Fruit fly (Drosophila melanogaster): ENCODE measurements around the gene CG43271.
A peak's percentile ranks its signal among the peaks of the same experiment; 100 is the strongest.

The CG43271 gene

DNA sequence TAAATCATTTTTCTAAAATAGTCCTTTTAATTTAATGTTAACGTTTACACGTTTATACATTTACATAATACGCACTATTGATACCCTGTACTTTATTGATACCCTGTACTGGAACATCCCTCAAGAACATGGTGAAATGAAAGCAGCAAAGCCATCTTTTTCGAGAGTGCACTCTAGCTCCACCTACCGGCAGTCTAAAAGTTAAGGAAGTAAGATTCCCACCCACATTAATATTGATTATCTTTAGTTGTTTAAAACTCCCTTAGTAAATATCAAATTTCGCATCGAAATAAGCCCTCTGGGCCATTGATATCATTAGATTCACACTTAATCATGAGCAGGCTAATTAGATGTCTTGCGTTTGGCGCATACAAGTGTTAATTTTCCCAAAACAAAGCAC lies 43.5 kb upstream of the CG43271 start:
- no peak for TF ChIP-seq CG8319 (GFP tag; optimal IDR thresholded peaks at IDR 0.05)

DNA sequence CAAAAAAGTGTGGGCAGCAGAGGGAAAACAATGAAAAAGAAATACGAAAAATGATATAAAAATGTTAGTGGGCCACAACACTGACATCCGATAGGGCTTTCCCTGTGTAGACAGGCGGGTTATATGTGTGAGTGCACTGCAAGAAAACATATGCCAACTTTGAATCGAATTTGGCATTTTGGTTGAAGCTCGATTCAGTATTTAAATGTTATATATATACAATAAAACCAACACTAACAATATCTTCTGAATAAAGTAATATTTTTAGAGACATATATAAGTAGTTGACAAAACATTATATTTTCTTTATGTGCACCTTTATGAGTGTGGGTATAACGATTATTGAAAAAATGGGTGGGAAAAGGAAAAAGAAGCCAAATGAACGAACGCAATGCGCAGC lies 6.7 kb upstream of the CG43271 start:
- no peak for TF ChIP-seq pdm3 (GFP tag; optimal IDR thresholded peaks at IDR 0.05)
- TF ChIP-seq CG32006 (GFP tag; optimal IDR thresholded peaks at IDR 0.05): peak; percentile 9

DNA sequence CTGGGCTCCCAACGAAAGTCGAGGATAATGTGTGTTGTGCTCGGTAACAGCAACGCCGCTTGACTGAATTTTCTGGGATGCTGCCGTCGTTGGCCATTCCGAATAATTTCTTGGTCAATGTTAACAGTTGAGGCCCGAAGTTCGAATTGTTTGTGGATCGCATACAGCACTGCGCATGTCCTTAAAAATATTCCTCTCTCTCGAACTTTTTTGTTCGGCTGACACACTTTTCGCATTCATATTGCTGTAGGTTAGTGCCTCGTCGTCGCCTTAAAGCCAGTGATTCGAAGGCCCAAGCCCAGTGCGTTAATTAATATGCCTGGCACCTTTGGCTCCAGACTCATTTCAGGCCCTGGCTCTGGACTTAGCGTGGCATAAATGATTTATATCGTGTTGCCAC lies 11.8 kb downstream of the CG43271 start:
- TF ChIP-seq Ets96B (tag; optimal IDR thresholded peaks at IDR 0.05): no peak
- TF ChIP-seq CG3919 (GFP tag; optimal IDR thresholded peaks at IDR 0.05): no peak
- TF ChIP-seq achi (GFP tag; optimal IDR thresholded peaks at IDR 0.05): no peak
- TF ChIP-seq CG11294 (GFP tag; IDR thresholded peaks at IDR 0.05): no peak
- TF ChIP-seq Eip78C (GFP tag): no peak
- TF ChIP-seq esn (GFP tag; optimal IDR thresholded peaks at IDR 0.05): no peak
- TF ChIP-seq CG10669 (GFP tag; optimal IDR thresholded peaks at IDR 0.05): no peak
- no peak for TF ChIP-seq CG31627 (GFP tag; optimal IDR thresholded peaks at IDR 0.05)
- TF ChIP-seq CG6276 (GFP tag; optimal IDR thresholded peaks at IDR 0.05): no peak
- no peak for TF ChIP-seq CG6808 (GFP tag; optimal IDR thresholded peaks at IDR 0.05)
- TF ChIP-seq fd85E (GFP tag; optimal IDR thresholded peaks at IDR 0.05): no peak

DNA sequence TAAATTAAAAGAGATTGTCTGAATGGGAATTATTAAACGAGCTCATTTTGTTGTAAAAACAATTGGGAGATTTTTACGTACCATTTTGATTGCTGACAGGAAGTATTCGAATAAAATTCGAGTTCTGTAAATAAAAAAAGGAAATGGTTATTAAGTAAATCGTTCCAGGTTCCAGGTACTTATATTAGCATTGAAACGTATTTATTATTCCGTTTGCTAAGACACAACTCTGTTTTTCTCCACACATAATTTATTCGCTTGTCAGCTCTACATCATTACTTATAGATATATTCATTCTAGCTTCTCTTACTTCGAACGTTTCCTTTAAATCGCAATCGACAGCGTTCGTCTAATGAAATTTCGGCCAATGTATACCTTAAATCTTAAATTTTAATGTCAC lies 39.7 kb downstream of the CG43271 start, which contains the start of gene CadN2:
Gene CadN2 (minus strand): TSS at position 101 of the 400 bp plus-strand sequence.
- no peak for TF ChIP-seq Eip78C (GFP tag)
- no peak for TF ChIP-seq CG15336 (GFP tag; IDR thresholded peaks at IDR 0.05)
- TF ChIP-seq CG3032 (tag; optimal IDR thresholded peaks at IDR 0.05): no peak
- TF ChIP-seq Gug (GFP tag; IDR thresholded peaks at IDR 0.05): no peak
